Worm (Caenorhabditis elegans) whole organism, early embryonic: ENCODE data around the gene ugt-4.

Experiments used
- ama-1 ChIP-seq: fragments of 150-350 bp; optimal IDR thresholded peaks from 2 replicates; lab custom pipeline; 2014
- flt-1 ChIP-seq: fragments of 200-800 bp; sonication (Bioruptor generic); IDR thresholded peaks from 2 replicates; pipeline ENCODE4 v1.3.6; 2022; ENCODE audit warnings: missing genetic modification characterization, missing compliant biosample characterization
- hmg-4 ChIP-seq: fragments of 200-800 bp; sonication (Bioruptor generic); optimal IDR thresholded peaks from 2 replicates; lab custom pipeline; 2018; ENCODE audit warnings: mild to moderate bottlenecking, missing genetic modification characterization, missing compliant biosample characterization
- pes-1 ChIP-seq: fragments of 200-800 bp; sonication (Bioruptor generic); IDR thresholded peaks from 2 replicates; pipeline ENCODE4 v1.3.6; 2022; ENCODE audit warnings: missing genetic modification reagents, missing genetic modification characterization, missing compliant biosample characterization
- sea-1 ChIP-seq: fragments of 200-800 bp; sonication (Bioruptor generic); conservative IDR thresholded peaks from 2 replicates; pipeline ENCODE4 v1.3.6; 2022; ENCODE audit warnings: missing genetic modification characterization, missing compliant biosample characterization
- tbx-37 ChIP-seq: fragments of 200-800 bp; sonication (Bioruptor generic); conservative IDR thresholded peaks from 2 replicates; pipeline ENCODE4 v1.3.6; 2022; ENCODE audit warnings: missing genetic modification reagents, missing genetic modification characterization, missing compliant biosample characterization

- TF ChIP-seq ama-1 (lab: Kevin White, UChicago) (no peak), flt-1 (GFP tag; lab: Robert Waterston, UW) (no peak), tbx-37 (GFP tag; lab: Robert Waterston, UW) (no peak), hmg-4 (no peak), pes-1 (GFP tag; lab: Robert Waterston, UW) (no peak), sea-1 (GFP tag; lab: Robert Waterston, UW) (no peak)
Measured at ce11 chrV:12835388-12835787, 40.3 kb upstream of the ugt-4 start, which contains the start of gene C44H9.4.
